Worm (Caenorhabditis elegans) whole organism, L2 larva: ENCODE measurements around the gene dyc-1.

Experiments used
- ama-1 ChIP-seq: fragments of 150-350 bp; optimal IDR thresholded peaks from 2 replicates; lab custom pipeline; 2018; ENCODE audit warnings: inconsistent platforms
- blmp-1 ChIP-seq: sonication (generic microtip); optimal IDR thresholded peaks from 2 replicates; lab custom pipeline; 2017; ENCODE audit warnings: missing genetic modification characterization, mild to moderate bottlenecking, missing compliant biosample characterization, antibody characterized with exemption, moderate library complexity; ENCODE audit not compliant: insufficient read depth
- ceh-82 ChIP-seq: fragments of 150-350 bp; optimal IDR thresholded peaks from 2 replicates; lab custom pipeline; 2014; ENCODE audit warnings: missing biosample characterization, missing genetic modification characterization
- dmd-4 ChIP-seq: sonication (generic microtip); optimal IDR thresholded peaks from 2 replicates; lab custom pipeline; 2017; ENCODE audit warnings: missing biosample characterization, missing genetic modification characterization
- egl-27 ChIP-seq: sonication (generic microtip); optimal IDR thresholded peaks from 3 replicates; lab custom pipeline; 2017; ENCODE audit warnings: missing biosample characterization, missing genetic modification reagents, missing genetic modification characterization
- fos-1 ChIP-seq: fragments of 150-350 bp; optimal IDR thresholded peaks from 2 replicates; lab custom pipeline; 2014; ENCODE audit warnings: missing biosample characterization, missing genetic modification characterization
- lin-13 ChIP-seq: fragments of 150-350 bp; optimal IDR thresholded peaks from 2 replicates; lab custom pipeline; 2014; ENCODE audit warnings: missing biosample characterization, missing genetic modification reagents, missing genetic modification characterization
- lsy-2 ChIP-seq, 2 experiments: fragments of 150-350 bp in 1 of 2; sonication (generic microtip) in 1 of 2; optimal IDR thresholded peaks; 2 replicates each; lab custom pipeline; 2014 to 2017; ENCODE audit warnings: missing biosample characterization in 2 of 2, missing genetic modification characterization in 2 of 2
- nhr-25 ChIP-seq: fragments of 150-350 bp; sonication (generic microtip); optimal IDR thresholded peaks from 3 replicates; lab custom pipeline; 2014; ENCODE audit warnings: missing biosample characterization, missing genetic modification characterization
- unc-55 ChIP-seq: fragments of 150-350 bp; sonication (generic microtip); optimal IDR thresholded peaks from 3 replicates; lab custom pipeline; 2014; ENCODE audit warnings: missing biosample characterization, missing genetic modification reagents, missing genetic modification characterization
- unc-62 ChIP-seq: fragments of 150-350 bp; optimal IDR thresholded peaks from 2 replicates; lab custom pipeline; 2014; ENCODE audit warnings: missing biosample characterization, missing genetic modification reagents, missing genetic modification characterization
- ztf-11 ChIP-seq: sonication (generic microtip); optimal IDR thresholded peaks from 2 replicates; lab custom pipeline; 2017; ENCODE audit warnings: missing biosample characterization, missing genetic modification characterization

DNA sequence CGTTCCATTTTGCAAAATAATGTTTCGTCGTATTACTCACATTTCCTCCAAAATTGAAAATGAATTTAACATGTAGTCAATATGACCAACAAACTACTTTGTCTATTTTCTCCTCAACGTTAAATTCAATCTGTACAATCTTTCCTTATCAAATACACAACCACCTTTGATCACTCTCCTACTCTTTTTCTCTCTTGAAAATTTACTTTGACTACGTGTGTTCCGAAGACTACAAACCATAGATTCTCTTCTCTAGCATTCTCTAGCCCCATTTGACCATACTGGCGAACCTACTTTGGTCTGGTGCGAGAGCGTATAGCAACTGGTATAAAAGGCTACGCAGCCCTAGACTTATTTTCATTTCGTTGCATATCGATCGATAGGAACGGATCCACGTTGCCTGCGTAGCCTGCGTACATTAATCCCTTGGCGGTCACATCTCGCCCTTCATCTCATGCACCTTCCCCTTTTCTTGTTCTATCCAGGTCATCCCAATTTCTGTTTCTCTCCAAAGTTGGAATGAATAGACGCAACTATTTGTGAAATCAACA lies 49.1 kb upstream of the dyc-1 start:
- TF ChIP-seq unc-62 (GFP tag; lab: Kevin White, UChicago) (no peak), ceh-82 (tag; lab: Kevin White, UChicago) (no peak), ztf-11 (tag; lab: Kevin White, UChicago) (no peak), egl-27 (no peak), dmd-4 (tag; lab: Kevin White, UChicago) (no peak), blmp-1 (tag; lab: Kevin White, UChicago) (no peak), ama-1 (lab: Kevin White, UChicago) (no peak), nhr-25 (tag; lab: Kevin White, UChicago) (peak; percentile 32), unc-55 (GFP tag; lab: Kevin White, UChicago) (no peak), lin-13 (GFP tag; lab: Kevin White, UChicago) (no peak), fos-1 (tag; lab: Kevin White, UChicago) (peak; percentile 55), lsy-2 (tag; optimal IDR thresholded peaks at IDR 0.05; lab: Kevin White, UChicago) (no peak)
